Worm (Caenorhabditis elegans): ENCODE results near the gene F31A3.5.

DNA sequence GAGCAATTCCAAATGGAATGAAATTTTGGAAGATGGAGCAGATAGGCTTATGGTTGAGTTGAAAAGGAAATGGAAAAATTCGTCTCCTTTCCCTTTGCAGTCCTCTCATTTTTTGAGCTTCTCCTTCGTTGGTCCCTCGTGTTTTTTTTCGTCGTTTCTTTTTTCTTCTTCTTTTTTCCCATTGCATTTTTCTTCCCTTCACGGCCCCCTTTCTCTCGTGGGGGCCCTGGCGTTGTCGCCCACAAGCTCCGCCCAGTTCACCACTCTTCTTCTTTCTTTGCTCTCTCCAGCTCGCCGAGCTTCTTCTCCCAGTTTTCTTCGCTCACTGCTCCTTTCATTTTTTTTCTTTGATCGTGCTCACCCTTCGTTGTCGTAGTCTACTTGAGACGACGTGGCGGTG, 43.9 kb downstream of the F31A3.5 start:
- TF ChIP-seq med-1 (GFP tag; optimal IDR thresholded peaks at IDR 0.05; ENCODE audit: insufficient read depth) (no peak), cog-1 (tag; optimal IDR thresholded peaks at IDR 0.05) (no peak), flt-1 (GFP tag; IDR thresholded peaks at IDR 0.05) (no peak), klf-2 (GFP tag; conservative IDR thresholded peaks at IDR 0.05) (no peak), ref-1 (GFP tag; conservative IDR thresholded peaks at IDR 0.05) (no peak), tab-1 (GFP tag; IDR thresholded peaks at IDR 0.05) (no peak), ztf-23 (GFP tag; IDR thresholded peaks at IDR 0.05) (no peak)

Data from whole organism, midembryonic.